Fruit fly (Drosophila melanogaster) whole organism, embryonic: ENCODE results near the gene Eig71Ei.

Experiments used
- Adf1 ChIP-seq: fragments of 200-800 bp; sonication (Bioruptor generic); IDR thresholded peaks from 2 replicates; pipeline ENCODE4 v1.3.6; 2022; ENCODE audit warnings: missing biosample characterization, missing genetic modification characterization
- Awh ChIP-seq: fragments of 200-800 bp; sonication (Bioruptor generic); IDR thresholded peaks from 2 replicates; pipeline ENCODE4, ENCODE4 v1.3.6; 2022; ENCODE audit warnings: missing biosample characterization, missing genetic modification characterization
- Blimp-1 ChIP-seq: fragments of 200-800 bp; sonication (Bioruptor generic); optimal IDR thresholded peaks from 3 replicates; lab custom pipeline; 2018; ENCODE audit warnings: missing biosample characterization, missing genetic modification characterization, mild to moderate bottlenecking, moderate library complexity, missing genetic modification reagents
- CG12299 ChIP-seq: fragments of 200-800 bp; sonication (Bioruptor generic); optimal IDR thresholded peaks from 2 replicates; lab custom pipeline; 2018; ENCODE audit warnings: missing biosample characterization, mild to moderate bottlenecking, missing genetic modification characterization
- CG1529 ChIP-seq: fragments of 200-800 bp; sonication (Bioruptor generic); optimal IDR thresholded peaks from 3 replicates; lab custom pipeline; 2018; ENCODE audit warnings: missing biosample characterization, missing genetic modification characterization
- CG2712 ChIP-seq: fragments of 200-800 bp; optimal IDR thresholded peaks from 3 replicates; lab custom pipeline; 2019; ENCODE audit warnings: missing biosample characterization, mild to moderate bottlenecking, missing genetic modification characterization, moderate library complexity
- CG34224 ChIP-seq: fragments of 200-800 bp; sonication (Bioruptor generic); IDR thresholded peaks from 3 replicates; pipeline ENCODE4 v1.3.6; 2022; ENCODE audit warnings: missing biosample characterization, missing genetic modification characterization; ENCODE audit not compliant: partially characterized antibody
- CG3847 ChIP-seq: fragments of 200-800 bp; sonication (Bioruptor generic); IDR thresholded peaks from 2 replicates; pipeline ENCODE4 v1.3.6; 2022; ENCODE audit warnings: missing biosample characterization, missing genetic modification characterization
- CG3995 ChIP-seq: fragments of 200-800 bp; sonication (Bioruptor generic); optimal IDR thresholded peaks from 3 replicates; lab custom pipeline; 2016; ENCODE audit warnings: missing biosample characterization, missing genetic modification characterization
- CG4424 ChIP-seq: fragments of 200-800 bp; sonication (Bioruptor generic); optimal IDR thresholded peaks from 3 replicates; lab custom pipeline; 2016; ENCODE audit warnings: missing biosample characterization, missing genetic modification characterization
- CG4707 ChIP-seq: fragments of 200-800 bp; sonication (Bioruptor generic); optimal IDR thresholded peaks from 2 replicates; lab custom pipeline; 2018; ENCODE audit warnings: missing biosample characterization, mild to moderate bottlenecking, missing genetic modification characterization, moderate library complexity
- CG4730 ChIP-seq: fragments of 200-800 bp; sonication (Bioruptor generic); IDR thresholded peaks from 2 replicates; pipeline ENCODE4 v1.3.6; 2022; ENCODE audit warnings: missing biosample characterization, missing genetic modification characterization
- CG5180 ChIP-seq: fragments of 200-800 bp; sonication (Bioruptor generic); optimal IDR thresholded peaks from 3 replicates; lab custom pipeline; 2017; ENCODE audit warnings: missing biosample characterization, missing genetic modification characterization, mild to moderate bottlenecking, moderate library complexity, missing genetic modification reagents
- CG8765 ChIP-seq: fragments of 200-800 bp; sonication (Bioruptor generic); IDR thresholded peaks from 2 replicates; pipeline ENCODE4 v1.3.6; 2022; ENCODE audit warnings: missing biosample characterization, missing genetic modification characterization
- CG9215 ChIP-seq: fragments of 200-800 bp; sonication (Bioruptor generic); IDR thresholded peaks from 2 replicates; pipeline ENCODE4 v1.3.6; 2022; ENCODE audit warnings: missing biosample characterization, missing genetic modification characterization
- CG9727 ChIP-seq: fragments of 200-800 bp; sonication (Bioruptor generic); optimal IDR thresholded peaks from 3 replicates; lab custom pipeline; 2017; ENCODE audit warnings: missing biosample characterization, mild to moderate bottlenecking, missing genetic modification characterization
- D ChIP-seq, 2 experiments: fragments of 200-800 bp in 1 of 2; fragments of >200 bp in 1 of 2; sonication (Bioruptor generic) in 1 of 2; optimal IDR thresholded peaks; 2 replicates in 1 of 2; 3 replicates in 1 of 2; lab custom pipeline; 2017; ENCODE audit warnings: mild to moderate bottlenecking in 1 of 2, missing biosample characterization in 1 of 2, missing genetic modification characterization in 1 of 2, missing genetic modification reagents in 1 of 2
- Doc3 ChIP-seq: fragments of 200-800 bp; sonication (Bioruptor generic); IDR thresholded peaks from 3 replicates; pipeline ENCODE4 v1.3.6; 2022; ENCODE audit warnings: missing biosample characterization, missing genetic modification characterization; ENCODE audit not compliant: partially characterized antibody
- HLH3B ChIP-seq: fragments of 200-800 bp; sonication (Bioruptor generic); IDR thresholded peaks from 2 replicates; pipeline ENCODE4 v1.3.6; 2022; ENCODE audit warnings: missing biosample characterization, missing genetic modification characterization
- Hmx ChIP-seq: fragments of 200-800 bp; sonication (Bioruptor generic); optimal IDR thresholded peaks from 2 replicates; lab custom pipeline; 2016; ENCODE audit warnings: missing biosample characterization, missing genetic modification characterization
- Hr3 ChIP-seq: fragments of 200-800 bp; sonication (Bioruptor generic); optimal IDR thresholded peaks from 3 replicates; lab custom pipeline; 2016; ENCODE audit warnings: missing biosample characterization, missing genetic modification characterization
- Hr51 ChIP-seq, 2 experiments: fragments of 200-800 bp; sonication (Bioruptor generic); optimal IDR thresholded peaks; 2 replicates in 1 of 2; 3 replicates in 1 of 2; lab custom pipeline; 2016 to 2018; ENCODE audit warnings: missing biosample characterization in 2 of 2, missing genetic modification characterization in 2 of 2, mild to moderate bottlenecking in 1 of 2, moderate library complexity in 1 of 2
- Lhr ChIP-seq: fragments of 200-800 bp; sonication (Bioruptor generic); optimal IDR thresholded peaks from 3 replicates; lab custom pipeline; 2017; ENCODE audit warnings: mild to moderate bottlenecking, missing biosample characterization, missing genetic modification reagents, missing genetic modification characterization
- NC2α ChIP-seq: fragments of 200-800 bp; sonication (Bioruptor generic); optimal IDR thresholded peaks from 2 replicates; lab custom pipeline; 2016; ENCODE audit warnings: missing biosample characterization, missing genetic modification characterization
- NFAT ChIP-seq: fragments of 200-800 bp; sonication (Bioruptor generic); IDR thresholded peaks from 2 replicates; pipeline ENCODE4 v1.3.6; 2022; ENCODE audit warnings: missing biosample characterization, missing genetic modification characterization
- Oaz ChIP-seq: fragments of 200-800 bp; sonication (Bioruptor generic); IDR thresholded peaks from 2 replicates; pipeline ENCODE4 v1.3.6; 2022; ENCODE audit warnings: missing biosample characterization, missing genetic modification characterization
- PHDP ChIP-seq: fragments of 200-800 bp; sonication (Bioruptor generic); optimal IDR thresholded peaks from 3 replicates; lab custom pipeline; 2018; ENCODE audit warnings: missing biosample characterization, mild to moderate bottlenecking, missing genetic modification characterization, moderate library complexity
- Rx ChIP-seq: fragments of 200-800 bp; sonication (Bioruptor generic); IDR thresholded peaks from 2 replicates; pipeline ENCODE4 v1.3.6; 2022; ENCODE audit warnings: missing biosample characterization, missing genetic modification characterization
- Scr ChIP-seq: fragments of 200-800 bp; sonication (Bioruptor generic); IDR thresholded peaks from 2 replicates; pipeline ENCODE4 v1.3.6; 2022; ENCODE audit warnings: missing biosample characterization, missing genetic modification characterization; ENCODE audit not compliant: partially characterized antibody
- Trl ChIP-seq, 3 experiments: fragments of >200 bp in 2 of 3; fragments of 200-800 bp in 1 of 3; sonication (Bioruptor generic) in 1 of 3; optimal IDR thresholded peaks; 2 replicates in 1 of 3; 3 replicates in 2 of 3; lab custom pipeline; 2016 to 2017; ENCODE audit warnings: missing biosample characterization in 1 of 3, missing genetic modification characterization in 1 of 3
- al ChIP-seq: fragments of 200-800 bp; sonication (Bioruptor generic); IDR thresholded peaks from 2 replicates; pipeline ENCODE4 v1.3.6; 2022; ENCODE audit warnings: missing biosample characterization, missing genetic modification characterization
- chinmo ChIP-seq: fragments of 200-800 bp; sonication (Bioruptor generic); IDR thresholded peaks from 4 replicates; pipeline ENCODE4 v1.3.6; 2022; ENCODE audit warnings: missing biosample characterization, missing genetic modification characterization; ENCODE audit not compliant: partially characterized antibody
- chn ChIP-seq: fragments of 200-800 bp; sonication (Bioruptor generic); optimal IDR thresholded peaks from 2 replicates; lab custom pipeline; 2016; ENCODE audit warnings: missing biosample characterization, missing genetic modification characterization
- crc ChIP-seq: fragments of 200-800 bp; sonication (Bioruptor generic); optimal IDR thresholded peaks from 2 replicates; lab custom pipeline; 2016; ENCODE audit warnings: missing biosample characterization, missing genetic modification characterization
- dimm ChIP-seq: fragments of 200-800 bp; sonication (Bioruptor generic); IDR thresholded peaks from 2 replicates; pipeline ENCODE4 v1.3.6; 2022; ENCODE audit warnings: missing biosample characterization, missing genetic modification characterization
- dm ChIP-seq: fragments of 200-800 bp; sonication (Bioruptor generic); optimal IDR thresholded peaks from 3 replicates; lab custom pipeline; 2016; ENCODE audit warnings: missing biosample characterization, missing genetic modification characterization
- kni ChIP-seq: fragments of 200-800 bp; sonication (Bioruptor generic); optimal IDR thresholded peaks from 3 replicates; lab custom pipeline; 2017; ENCODE audit warnings: mild to moderate bottlenecking, missing biosample characterization, missing genetic modification reagents, missing genetic modification characterization
- lmd ChIP-seq: fragments of 200-800 bp; sonication (Bioruptor generic); IDR thresholded peaks from 2 replicates; pipeline ENCODE4 v1.3.6; 2022; ENCODE audit warnings: missing biosample characterization, missing genetic modification characterization
- nau ChIP-seq: fragments of 200-800 bp; sonication (Bioruptor generic); optimal IDR thresholded peaks from 3 replicates; lab custom pipeline; 2017; ENCODE audit warnings: missing biosample characterization, mild to moderate bottlenecking, missing genetic modification characterization, missing genetic modification reagents
- onecut ChIP-seq: fragments of 200-800 bp; sonication (Bioruptor generic); IDR thresholded peaks from 2 replicates; pipeline ENCODE4 v1.3.6; 2022; ENCODE audit warnings: missing biosample characterization, missing genetic modification characterization
- pb ChIP-seq: fragments of 200-800 bp; sonication (Bioruptor generic); optimal IDR thresholded peaks from 3 replicates; lab custom pipeline; 2016; ENCODE audit warnings: missing biosample characterization, missing genetic modification characterization
- phol ChIP-seq: fragments of 200-800 bp; sonication (Bioruptor generic); optimal IDR thresholded peaks from 3 replicates; lab custom pipeline; 2018; ENCODE audit warnings: missing biosample characterization, mild to moderate bottlenecking, missing genetic modification characterization, moderate library complexity
- pnt ChIP-seq: fragments of 200-800 bp; sonication (Bioruptor generic); optimal IDR thresholded peaks from 3 replicates; lab custom pipeline; 2016; ENCODE audit warnings: missing biosample characterization, missing genetic modification characterization
- psq ChIP-seq: fragments of 200-800 bp; sonication (Bioruptor generic); optimal IDR thresholded peaks from 2 replicates; lab custom pipeline; 2017; ENCODE audit warnings: missing biosample characterization, missing genetic modification characterization
- ranshi ChIP-seq: fragments of 200-800 bp; sonication (Bioruptor generic); IDR thresholded peaks from 2 replicates; pipeline ENCODE4 v1.3.6; 2022; ENCODE audit warnings: missing biosample characterization, missing genetic modification characterization
- seq ChIP-seq: fragments of 200-800 bp; sonication (Bioruptor generic); IDR thresholded peaks from 2 replicates; pipeline ENCODE4 v1.3.6; 2022; ENCODE audit warnings: missing biosample characterization, missing genetic modification characterization
- sisA ChIP-seq: fragments of 200-800 bp; sonication (Bioruptor generic); IDR thresholded peaks from 2 replicates; pipeline ENCODE4 v1.3.6; 2022; ENCODE audit warnings: missing biosample characterization, missing genetic modification characterization
- stc ChIP-seq: fragments of 200-800 bp; sonication (Bioruptor generic); IDR thresholded peaks from 2 replicates; pipeline ENCODE4 v1.3.6; 2022; ENCODE audit warnings: missing biosample characterization, missing genetic modification characterization
- z ChIP-seq: fragments of 200-800 bp; sonication (Bioruptor generic); IDR thresholded peaks from 3 replicates; pipeline ENCODE4 v1.3.6; 2022; ENCODE audit warnings: missing biosample characterization, missing genetic modification characterization

Gene Eig71Ei

dm6 chr3L:15692794-15693532 lies 33.5 kb downstream of the Eig71Ei start (continued):
- TF ChIP-seq Hmx (GFP tag; lab: Kevin White, UChicago) = no peak
- TF ChIP-seq dimm (GFP tag; lab: Robert Waterston, UW) = no peak
- no peak for TF ChIP-seq stc (GFP tag; lab: Robert Waterston, UW)
- no peak for TF ChIP-seq D (optimal IDR thresholded peaks at IDR 0.05; lab: Kevin White, UChicago)
- peak; percentile 56 for TF ChIP-seq D (GFP tag; optimal IDR thresholded peaks at IDR 0.05; lab: Kevin White, UChicago)
- TF ChIP-seq Awh = no peak
- peak; percentile 60 for TF ChIP-seq kni (GFP tag; lab: Kevin White, UChicago)
- TF ChIP-seq z = no peak
- TF ChIP-seq pnt = no peak
- TF ChIP-seq Hr3 (GFP tag; lab: Kevin White, UChicago) = peak; percentile 36
- TF ChIP-seq HLH3B = peak; percentile 1; the same call in 1 of the 2 replicates
- no peak for TF ChIP-seq CG8765 (GFP tag; lab: Robert Waterston, UW)
- peak; percentile 12; the same call in 1 of the 2 replicates for TF ChIP-seq Rx (GFP tag; lab: Robert Waterston, UW)
- no peak for TF ChIP-seq NC2α (GFP tag; lab: Kevin White, UChicago)
- no peak for TF ChIP-seq CG12299
- TF ChIP-seq phol = peak; percentile 78
- TF ChIP-seq Blimp-1 (GFP tag; lab: Kevin White, UChicago) = peak; percentile 36
- TF ChIP-seq onecut (GFP tag; lab: Robert Waterston, UW) = no peak
- no peak for TF ChIP-seq Oaz (GFP tag; lab: Robert Waterston, UW)
- no peak for TF ChIP-seq dm (GFP tag; lab: Kevin White, UChicago)
- TF ChIP-seq CG4424 (GFP tag; lab: Kevin White, UChicago) = peak; percentile 66
- TF ChIP-seq CG1529 (GFP tag; lab: Kevin White, UChicago) = no peak
- no peak for TF ChIP-seq Doc3
- TF ChIP-seq PHDP (tag; lab: Kevin White, UChicago) = no peak
- no peak for TF ChIP-seq Lhr
- TF ChIP-seq seq (GFP tag; lab: Robert Waterston, UW) = no peak
- peak; percentile 68 for TF ChIP-seq CG2712 (tag; lab: Kevin White, UChicago)
- no peak for TF ChIP-seq nau (GFP tag; lab: Kevin White, UChicago)
- TF ChIP-seq CG9727 (GFP tag; lab: Kevin White, UChicago) = peak; percentile 72
- no peak for TF ChIP-seq CG4707
- TF ChIP-seq CG9215 = no peak
- no peak for TF ChIP-seq NFAT (GFP tag; lab: Robert Waterston, UW)
- no peak for TF ChIP-seq ranshi
- no peak for TF ChIP-seq al (GFP tag; lab: Robert Waterston, UW)
- no peak for TF ChIP-seq CG4730
- no peak for TF ChIP-seq sisA (GFP tag; lab: Robert Waterston, UW)
- no peak for TF ChIP-seq pb (GFP tag; lab: Kevin White, UChicago)
- TF ChIP-seq chn (GFP tag; lab: Kevin White, UChicago) = no peak
- no peak for TF ChIP-seq CG5180 (GFP tag; lab: Kevin White, UChicago)
- no peak for TF ChIP-seq crc (GFP tag; lab: Kevin White, UChicago)
- no peak for TF ChIP-seq chinmo (GFP tag; lab: Robert Waterston, UW)
- peak in 1 of 2 experiments; percentile 55 for TF ChIP-seq Hr51 (GFP tag; optimal IDR thresholded peaks at IDR 0.05; lab: Kevin White, UChicago)
- TF ChIP-seq CG3847 (GFP tag; lab: Robert Waterston, UW) = no peak
- TF ChIP-seq psq = no peak
- no peak for TF ChIP-seq CG34224 (GFP tag; lab: Robert Waterston, UW)
- TF ChIP-seq Trl (optimal IDR thresholded peaks at IDR 0.05; lab: Kevin White, UChicago) = no peak
- TF ChIP-seq Trl (GFP tag; optimal IDR thresholded peaks at IDR 0.05; lab: Kevin White, UChicago) = no peak
- no peak; the same call in 1 of the 2 replicates for TF ChIP-seq lmd
- no peak for TF ChIP-seq CG3995 (GFP tag; lab: Kevin White, UChicago)
- TF ChIP-seq Scr = no peak
- no peak for TF ChIP-seq Adf1
